Worm (Caenorhabditis elegans) whole organism, L3 larva: ENCODE data around the gene Y41D4B.17.

ENCODE experiments used
- fkh-2 ChIP-seq: fragments of 150-350 bp; optimal IDR thresholded peaks from 2 replicates; lab custom pipeline; 2014; ENCODE audit warnings: missing biosample characterization, missing genetic modification reagents, missing genetic modification characterization
- mdl-1 ChIP-seq: fragments of 150-350 bp; optimal IDR thresholded peaks from 2 replicates; lab custom pipeline; 2014; ENCODE audit warnings: missing biosample characterization, missing genetic modification characterization

DNA sequence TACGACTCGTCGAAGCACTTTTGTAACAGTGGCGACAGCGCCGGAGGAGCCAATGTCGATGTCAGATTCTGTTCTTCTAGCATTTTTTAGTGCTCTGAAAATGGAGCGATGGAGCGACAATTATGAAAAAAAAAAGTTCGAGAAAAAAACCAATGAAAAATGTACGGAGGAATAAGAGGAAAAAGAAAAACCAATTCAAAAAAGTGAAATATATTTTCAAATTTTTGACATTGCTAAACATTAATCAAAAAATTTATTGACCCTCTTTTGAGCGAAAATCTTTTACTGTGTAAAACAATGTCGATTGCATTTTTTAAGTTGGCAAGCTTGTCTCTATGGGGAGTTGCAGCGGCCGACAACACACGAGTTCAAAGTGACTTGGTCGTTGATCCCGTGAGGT is 23.6 kb upstream of the Y41D4B.17 start, which contains the start of gene K03H6.5:
- TF ChIP-seq mdl-1 (tag; lab: Kevin White, UChicago) (no peak), fkh-2 (tag; lab: Kevin White, UChicago) (no peak)
